Fruit fly (Drosophila melanogaster) whole organism, wandering third instar larva: ENCODE results near the gene CycA.
A peak's percentile ranks its signal among the peaks of the same experiment; 100 is the strongest.

ENCODE experiments used
- CG32264 ChIP-seq: fragments of 200-800 bp; sonication (Bioruptor generic); optimal IDR thresholded peaks from 2 replicates; lab custom pipeline; 2016; ENCODE audit warnings: missing biosample characterization, missing genetic modification characterization
- CG9705 ChIP-seq: fragments of 200-800 bp; sonication (Bioruptor generic); optimal IDR thresholded peaks from 2 replicates; lab custom pipeline; 2018; ENCODE audit warnings: missing biosample characterization, mild to moderate bottlenecking, missing genetic modification characterization
- CrebA ChIP-seq: fragments of 200-800 bp; sonication (Bioruptor generic); optimal IDR thresholded peaks from 2 replicates; lab custom pipeline; 2016; ENCODE audit warnings: missing biosample characterization, mild to moderate bottlenecking, missing genetic modification characterization, borderline replicate concordance
- Dif ChIP-seq: fragments of 200-275, 200-300 bp; sonication (Bioruptor generic); optimal IDR thresholded peaks from 2 replicates; lab custom pipeline; 2018; ENCODE audit warnings: missing biosample characterization, missing genetic modification characterization; ENCODE audit not compliant: partially characterized antibody
- GATAd ChIP-seq: sonication (Bioruptor generic); optimal IDR thresholded peaks from 2 replicates; lab custom pipeline; 2016; ENCODE audit warnings: missing biosample characterization, missing genetic modification characterization
- Jra ChIP-seq: sonication (Bioruptor generic); optimal IDR thresholded peaks from 2 replicates; lab custom pipeline; 2016; ENCODE audit warnings: missing biosample characterization, missing genetic modification characterization
- OdsH ChIP-seq: fragments of 200-800 bp; sonication (Bioruptor generic); optimal IDR thresholded peaks from 2 replicates; lab custom pipeline; 2016; ENCODE audit warnings: missing biosample characterization, mild to moderate bottlenecking, missing genetic modification characterization
- Rel ChIP-seq, 2 experiments: fragments of 200-800 bp; sonication (Bioruptor generic) in 1 of 2; optimal IDR thresholded peaks; 2 replicates in 1 of 2; 3 replicates in 1 of 2; lab custom pipeline; 2016 to 2019; ENCODE audit warnings: mild to moderate bottlenecking in 2 of 2, missing biosample characterization in 2 of 2, missing genetic modification characterization in 2 of 2, moderate library complexity in 1 of 2
- br ChIP-seq: fragments of 200-800 bp; sonication (Bioruptor generic); optimal IDR thresholded peaks from 2 replicates; lab custom pipeline; 2016; ENCODE audit warnings: missing biosample characterization, missing genetic modification characterization
- h ChIP-seq: fragments of 200-800 bp; sonication (Bioruptor generic); optimal IDR thresholded peaks from 3 replicates; lab custom pipeline; 2016; ENCODE audit warnings: missing biosample characterization, mild to moderate bottlenecking, missing genetic modification characterization
- sage ChIP-seq: fragments of 200-800 bp; sonication (Bioruptor generic); optimal IDR thresholded peaks from 2 replicates; lab custom pipeline; 2016; ENCODE audit warnings: missing biosample characterization, mild to moderate bottlenecking, missing genetic modification characterization

CycA gene

DNA sequence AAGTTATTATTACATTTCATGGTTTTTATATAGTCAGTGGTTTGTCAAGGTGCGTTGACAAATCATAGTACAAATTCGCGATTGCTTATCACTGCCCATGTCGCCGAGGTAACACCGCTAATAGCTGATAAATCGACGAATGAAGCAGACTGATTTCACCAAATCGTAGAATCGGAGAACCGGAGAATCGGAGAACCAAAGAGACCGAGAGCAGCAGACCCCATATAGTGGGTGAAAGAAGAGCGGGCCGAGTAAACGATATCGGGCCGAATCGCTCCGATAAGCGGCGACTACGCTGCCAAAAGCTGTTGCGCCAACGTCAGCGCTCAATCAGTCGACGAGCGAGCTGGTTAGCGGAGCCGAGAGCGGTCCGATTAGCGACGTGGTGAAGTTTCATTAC is 56.6 kb downstream of the CycA start, which contains the start of gene CG14131:
CG14131 (plus strand) TSS at position 343 of the 400 bp plus-strand sequence.
- no peak for TF ChIP-seq CG9705
- peak; percentile 57 for TF ChIP-seq Dif
- TF ChIP-seq OdsH (GFP tag; lab: Kevin White, UChicago) = no peak
- no peak for TF ChIP-seq CG32264 (GFP tag; lab: Kevin White, UChicago)
- TF ChIP-seq Rel (GFP tag; optimal IDR thresholded peaks at IDR 0.05; lab: Kevin White, UChicago) = no peak
- TF ChIP-seq Rel (tag; optimal IDR thresholded peaks at IDR 0.05; lab: Kevin White, UChicago) = no peak
- TF ChIP-seq h (GFP tag; lab: Kevin White, UChicago) = peak; percentile 34
- no peak for TF ChIP-seq GATAd (GFP tag; lab: Kevin White, UChicago)
- TF ChIP-seq Jra = no peak
- TF ChIP-seq sage = no peak
- TF ChIP-seq CrebA = peak; percentile 8
- peak; percentile 33 for TF ChIP-seq br (GFP tag; lab: Kevin White, UChicago)
